Fruit fly (Drosophila melanogaster): ENCODE data around the gene CG31055.

The CG31055 gene

dm6 chr3R:27706581-27707181 lies 18.7 kb upstream of the CG31055 start, which contains the start of the genes CROT and CG12877 (continued):
- TF ChIP-seq CG16779 (GFP tag; IDR thresholded peaks at IDR 0.05), result no peak
- TF ChIP-seq ab (GFP tag; optimal IDR thresholded peaks at IDR 0.05), result no peak
- TF ChIP-seq H2.0 (GFP tag; IDR thresholded peaks at IDR 0.05), result peak; percentile 83
- TF ChIP-seq CG31365 (tag; optimal IDR thresholded peaks at IDR 0.05), result no peak
- TF ChIP-seq Fer1 (GFP tag; optimal IDR thresholded peaks at IDR 0.05), result peak; percentile 62
- no peak for TF ChIP-seq yki (optimal IDR thresholded peaks at IDR 0.05)
- no peak for TF ChIP-seq Gsc (GFP tag; IDR thresholded peaks at IDR 0.05)
- peak; percentile 58; the same call in 1 of the 3 replicates for TF ChIP-seq CG11695 (GFP tag; IDR thresholded peaks at IDR 0.05)
- TF ChIP-seq CG1602 (GFP tag; optimal IDR thresholded peaks at IDR 0.05), result peak; percentile 78
- TF ChIP-seq Max (GFP tag; optimal IDR thresholded peaks at IDR 0.05), result peak; percentile 83
- peak; percentile 53 for TF ChIP-seq Bdp1 (GFP tag; optimal IDR thresholded peaks at IDR 0.05)
- peak; percentile 85 for TF ChIP-seq CG12155 (GFP tag; optimal IDR thresholded peaks at IDR 0.05)
- no peak for TF ChIP-seq CG15011 (GFP tag; optimal IDR thresholded peaks at IDR 0.05)
- TF ChIP-seq CG12942 (GFP tag; optimal IDR thresholded peaks at IDR 0.05), result peak; percentile 80
- peak; percentile 29; the same call in 1 of the 2 replicates for TF ChIP-seq dimm (GFP tag; IDR thresholded peaks at IDR 0.05)
- TF ChIP-seq chif (GFP tag; optimal IDR thresholded peaks at IDR 0.05), result peak; percentile 16 to 51
- peak; percentile 17; the same call in 1 of the 2 replicates for TF ChIP-seq sim (GFP tag; IDR thresholded peaks at IDR 0.05)
- peak; percentile 23; the same call in 1 of the 3 replicates for TF ChIP-seq CG3726 (GFP tag; IDR thresholded peaks at IDR 0.05)
- TF ChIP-seq psq (GFP tag; optimal IDR thresholded peaks at IDR 0.05), result peak; percentile 40
- no peak for TF ChIP-seq zen2 (GFP tag; IDR thresholded peaks at IDR 0.05; ENCODE audit: partially characterized antibody)
- TF ChIP-seq sima (GFP tag; optimal IDR thresholded peaks at IDR 0.05), result no peak
- peak; percentile 84 for TF ChIP-seq CG32532 (GFP tag; IDR thresholded peaks at IDR 0.05)
- TF ChIP-seq slou (GFP tag; optimal IDR thresholded peaks at IDR 0.05), result peak; percentile 69
- peak; percentile 73 for TF ChIP-seq fd3F (GFP tag; optimal IDR thresholded peaks at IDR 0.05)
- peak; percentile 58 for TF ChIP-seq caup (GFP tag; optimal IDR thresholded peaks at IDR 0.05; ENCODE audit: severe bottlenecking)
- peak; percentile 72 for TF ChIP-seq zfh2 (GFP tag; optimal IDR thresholded peaks at IDR 0.05)
- TF ChIP-seq peb (GFP tag; IDR thresholded peaks at IDR 0.05), result no peak
- no peak for TF ChIP-seq CG8290 (GFP tag; optimal IDR thresholded peaks at IDR 0.05)
- peak; percentile 18 to 61 for TF ChIP-seq CG8290 (tag; optimal IDR thresholded peaks at IDR 0.05)
- TF ChIP-seq CG7987 (GFP tag; optimal IDR thresholded peaks at IDR 0.05), result no peak
- TF ChIP-seq Six4 (GFP tag; optimal IDR thresholded peaks at IDR 0.05), result peak; percentile 60
- TF ChIP-seq Dbx (GFP tag; IDR thresholded peaks at IDR 0.05), result peak; percentile 81
- TF ChIP-seq Asciz (GFP tag; optimal IDR thresholded peaks at IDR 0.05), result peak; percentile 42
- peak; percentile 76 for TF ChIP-seq CG10366 (GFP tag; IDR thresholded peaks at IDR 0.05)
- peak; percentile 60 for TF ChIP-seq CG3065 (GFP tag; optimal IDR thresholded peaks at IDR 0.05)
- no peak for TF ChIP-seq repo (GFP tag; optimal IDR thresholded peaks at IDR 0.05)
- TF ChIP-seq tup (GFP tag; optimal IDR thresholded peaks at IDR 0.05), result peak; percentile 80
- peak; percentile 68; the same call in 1 of the 2 replicates for TF ChIP-seq Oaz (GFP tag; IDR thresholded peaks at IDR 0.05)
- peak; percentile 30; the same call in 1 of the 2 replicates for TF ChIP-seq cas (GFP tag; IDR thresholded peaks at IDR 0.05)
- no peak for TF ChIP-seq CG4282 (GFP tag; optimal IDR thresholded peaks at IDR 0.05)
- peak; percentile 67 for TF ChIP-seq CG10267 (tag; optimal IDR thresholded peaks at IDR 0.05)
- peak; percentile 20; the same call in 1 of the 2 replicates for TF ChIP-seq CG13287 (GFP tag; IDR thresholded peaks at IDR 0.05; ENCODE audit: partially characterized antibody)
- TF ChIP-seq esg (GFP tag; conservative IDR thresholded peaks at IDR 0.05), result peak; percentile 77
- 0 out of 2 replicates have a peak, but pooled peaks have one; percentile 33 for TF ChIP-seq wdn (GFP tag; IDR thresholded peaks at IDR 0.05)
- peak; percentile 69 for TF ChIP-seq ewg (GFP tag; optimal IDR thresholded peaks at IDR 0.05)
- TF ChIP-seq Hr3 (GFP tag; optimal IDR thresholded peaks at IDR 0.05), result peak; percentile 89
- TF ChIP-seq Myb (GFP tag; optimal IDR thresholded peaks at IDR 0.05), result peak; percentile 28
- TF ChIP-seq Med (GFP tag), result peak; percentile 54
- TF ChIP-seq CG16815 (GFP tag; optimal IDR thresholded peaks at IDR 0.05), result peak; percentile 73
- peak; percentile 57; the same call in 1 of the 2 replicates for TF ChIP-seq CG11247 (GFP tag; IDR thresholded peaks at IDR 0.05)
- peak; percentile 31 for TF ChIP-seq odd (GFP tag; optimal IDR thresholded peaks at IDR 0.05)
